Fruit fly (Drosophila melanogaster) whole organism, adult: ENCODE measurements around the gene Irbp.

Experiments used
- CG14711 ChIP-seq: fragments of 200-800 bp; sonication (Bioruptor generic); optimal IDR thresholded peaks from 2 replicates; lab custom pipeline; 2018; ENCODE audit warnings: missing biosample characterization, mild to moderate bottlenecking, missing genetic modification characterization, moderate library complexity
- CG1620 ChIP-seq: fragments of 200-800 bp; sonication (Bioruptor generic); optimal IDR thresholded peaks from 2 replicates; lab custom pipeline; 2016; ENCODE audit warnings: missing biosample characterization, missing genetic modification characterization
- CG7045 ChIP-seq: fragments of 200-800 bp; sonication (Bioruptor generic); optimal IDR thresholded peaks from 2 replicates; lab custom pipeline; 2017; ENCODE audit warnings: missing biosample characterization, mild to moderate bottlenecking, missing genetic modification characterization

- no peak for TF ChIP-seq CG7045 (GFP tag; lab: Kevin White, UChicago)
- no peak for TF ChIP-seq CG1620
- no peak for TF ChIP-seq CG14711 (tag; lab: Kevin White, UChicago)
Observed at dm6 chr3R:11402894-11403293, 7.0 kb upstream of the Irbp start.
